Worm (Caenorhabditis elegans) whole organism, late embryonic: ENCODE measurements around the gene dsb-1.

Source experiments
- C08G9.2 ChIP-seq: sonication (generic microtip); optimal IDR thresholded peaks from 2 replicates; lab custom pipeline; 2016; ENCODE audit warnings: mild to moderate bottlenecking, missing genetic modification characterization, moderate library complexity, missing compliant biosample characterization
- K09A11.1 ChIP-seq: sonication (generic microtip); optimal IDR thresholded peaks from 2 replicates; lab custom pipeline; 2017; ENCODE audit warnings: antibody characterized with exemption, mild to moderate bottlenecking, missing genetic modification characterization, missing compliant biosample characterization; ENCODE audit not compliant: insufficient read depth
- ahr-1 ChIP-seq: sonication (generic microtip); optimal IDR thresholded peaks from 2 replicates; lab custom pipeline; 2016; ENCODE audit warnings: missing genetic modification characterization, missing compliant biosample characterization
- ceh-14 ChIP-seq: sonication (generic microtip); optimal IDR thresholded peaks from 2 replicates; lab custom pipeline; 2016; ENCODE audit warnings: missing genotype, missing genetic modification characterization, missing compliant biosample characterization
- ceh-18 ChIP-seq: sonication (generic microtip); optimal IDR thresholded peaks from 2 replicates; lab custom pipeline; 2016; ENCODE audit warnings: missing genetic modification characterization, missing compliant biosample characterization
- ceh-19 ChIP-seq: fragments of 200-800 bp; sonication (Bioruptor generic); optimal IDR thresholded peaks from 2 replicates; lab custom pipeline; 2018; ENCODE audit warnings: mild to moderate bottlenecking, missing genetic modification characterization, missing compliant biosample characterization
- ceh-2 ChIP-seq: sonication (generic microtip); optimal IDR thresholded peaks from 2 replicates; lab custom pipeline; 2016; ENCODE audit warnings: missing genotype, missing genetic modification characterization, missing compliant biosample characterization
- ceh-24 ChIP-seq: sonication (generic microtip); optimal IDR thresholded peaks from 2 replicates; lab custom pipeline; 2016; ENCODE audit warnings: mild to moderate bottlenecking, missing genetic modification characterization, missing compliant biosample characterization
- che-1 ChIP-seq: sonication (generic microtip); optimal IDR thresholded peaks from 2 replicates; lab custom pipeline; 2016; ENCODE audit warnings: mild to moderate bottlenecking, missing genetic modification characterization, missing compliant biosample characterization
- dve-1 ChIP-seq: sonication (generic microtip); optimal IDR thresholded peaks from 2 replicates; lab custom pipeline; 2017; ENCODE audit warnings: antibody characterized with exemption, mild to moderate bottlenecking, missing genetic modification characterization, missing compliant biosample characterization
- elt-4 ChIP-seq: sonication (generic microtip); optimal IDR thresholded peaks from 2 replicates; lab custom pipeline; 2016; ENCODE audit warnings: missing genetic modification characterization, missing compliant biosample characterization
- ets-4 ChIP-seq: sonication (generic microtip); optimal IDR thresholded peaks from 2 replicates; lab custom pipeline; 2016; ENCODE audit warnings: missing genetic modification characterization, missing compliant biosample characterization
- eyg-1 ChIP-seq: sonication (generic microtip); optimal IDR thresholded peaks from 2 replicates; lab custom pipeline; 2016; ENCODE audit warnings: missing genotype, missing genetic modification characterization, missing compliant biosample characterization
- fax-1 ChIP-seq: sonication (generic microtip); optimal IDR thresholded peaks from 2 replicates; lab custom pipeline; 2016; ENCODE audit warnings: missing genotype, missing genetic modification characterization, missing compliant biosample characterization
- fkh-10 ChIP-seq: fragments of 150-350 bp; optimal IDR thresholded peaks from 2 replicates; lab custom pipeline; 2014; ENCODE audit warnings: missing biosample characterization, missing genetic modification reagents, missing genetic modification characterization
- fkh-6 ChIP-seq: sonication (generic microtip); optimal IDR thresholded peaks from 2 replicates; lab custom pipeline; 2016; ENCODE audit warnings: missing genetic modification characterization, missing compliant biosample characterization
- hlh-13 ChIP-seq: fragments of 200-800 bp; sonication (Bioruptor generic); optimal IDR thresholded peaks from 2 replicates; lab custom pipeline; 2018; ENCODE audit warnings: mild to moderate bottlenecking, missing genetic modification characterization, missing compliant biosample characterization
- hlh-15 ChIP-seq: sonication (generic microtip); optimal IDR thresholded peaks from 2 replicates; lab custom pipeline; 2016; ENCODE audit warnings: missing genetic modification characterization, missing compliant biosample characterization
- hlh-30 ChIP-seq: sonication (generic microtip); optimal IDR thresholded peaks from 2 replicates; lab custom pipeline; 2017; ENCODE audit warnings: antibody characterized with exemption, missing genetic modification characterization, missing compliant biosample characterization; ENCODE audit not compliant: insufficient read depth
- hlh-8 ChIP-seq: sonication (generic microtip); optimal IDR thresholded peaks from 2 replicates; lab custom pipeline; 2016; ENCODE audit warnings: missing genotype, missing genetic modification characterization, missing compliant biosample characterization
- lim-6 ChIP-seq: sonication (generic microtip); optimal IDR thresholded peaks from 2 replicates; lab custom pipeline; 2016; ENCODE audit warnings: missing genetic modification characterization, missing compliant biosample characterization
- lin-11 ChIP-seq: fragments of 200-800 bp; sonication (Bioruptor generic); optimal IDR thresholded peaks from 2 replicates; lab custom pipeline; 2018; ENCODE audit warnings: mild to moderate bottlenecking, missing genetic modification characterization, missing compliant biosample characterization
- mec-3 ChIP-seq: sonication (generic microtip); optimal IDR thresholded peaks from 2 replicates; lab custom pipeline; 2016; ENCODE audit warnings: borderline replicate concordance, missing genetic modification characterization, missing compliant biosample characterization
- nfya-1 ChIP-seq: sonication (generic microtip); optimal IDR thresholded peaks from 2 replicates; lab custom pipeline; 2017; ENCODE audit warnings: missing genetic modification characterization, mild to moderate bottlenecking, missing compliant biosample characterization, antibody characterized with exemption, moderate library complexity
- nhr-11 ChIP-seq: fragments of 150-350 bp; optimal IDR thresholded peaks from 2 replicates; lab custom pipeline; 2014; ENCODE audit warnings: missing biosample characterization, missing genetic modification characterization
- nhr-232 ChIP-seq: sonication (generic microtip); optimal IDR thresholded peaks from 2 replicates; lab custom pipeline; 2016; ENCODE audit warnings: missing genetic modification characterization, missing compliant biosample characterization
- odd-2 ChIP-seq: sonication (generic microtip); optimal IDR thresholded peaks from 2 replicates; lab custom pipeline; 2017; ENCODE audit warnings: antibody characterized with exemption, mild to moderate bottlenecking, missing genetic modification characterization, missing compliant biosample characterization
- pha-2 ChIP-seq: sonication (generic microtip); optimal IDR thresholded peaks from 2 replicates; lab custom pipeline; 2017; ENCODE audit warnings: mild to moderate bottlenecking, missing genetic modification characterization, missing compliant biosample characterization
- pqm-1 ChIP-seq: sonication (generic microtip); optimal IDR thresholded peaks from 2 replicates; lab custom pipeline; 2016; ENCODE audit warnings: missing genetic modification characterization, missing compliant biosample characterization
- pros-1 ChIP-seq: fragments of 150-350 bp; optimal IDR thresholded peaks from 2 replicates; lab custom pipeline; 2014; ENCODE audit warnings: missing biosample characterization, missing genetic modification reagents, missing genetic modification characterization
- rnt-1 ChIP-seq: sonication (generic microtip); optimal IDR thresholded peaks from 2 replicates; lab custom pipeline; 2016; ENCODE audit warnings: missing genetic modification characterization, missing compliant biosample characterization
- sdc-2 ChIP-seq: sonication (generic microtip); optimal IDR thresholded peaks from 2 replicates; lab custom pipeline; 2016; ENCODE audit warnings: missing genotype, missing genetic modification characterization, missing compliant biosample characterization
- sox-2 ChIP-seq: fragments of 200-800 bp; sonication (Bioruptor generic); IDR thresholded peaks from 2 replicates; pipeline ENCODE4 v1.3.6; 2022; ENCODE audit warnings: missing genetic modification reagents, missing genetic modification characterization, missing compliant biosample characterization
- sox-4 ChIP-seq: sonication (generic microtip); optimal IDR thresholded peaks from 2 replicates; lab custom pipeline; 2017; ENCODE audit warnings: mild to moderate bottlenecking, missing genetic modification characterization, inconsistent platforms, missing compliant biosample characterization
- tbx-2 ChIP-seq: sonication (generic microtip); optimal IDR thresholded peaks from 2 replicates; lab custom pipeline; 2016; ENCODE audit warnings: missing genetic modification characterization, missing compliant biosample characterization
- tbx-7 ChIP-seq: sonication (generic microtip); optimal IDR thresholded peaks from 2 replicates; lab custom pipeline; 2016; ENCODE audit warnings: missing genotype, missing genetic modification characterization, missing compliant biosample characterization
- ttx-3 ChIP-seq: sonication (generic microtip); optimal IDR thresholded peaks from 2 replicates; lab custom pipeline; 2016; ENCODE audit warnings: missing genetic modification reagents, missing genetic modification characterization, missing compliant biosample characterization
- unc-3 ChIP-seq, 2 experiments: fragments of 200-800 bp in 1 of 2; sonication (Bioruptor generic) in 1 of 2; sonication (generic microtip) in 1 of 2; conservative IDR thresholded peaks in 1 of 2; optimal IDR thresholded peaks in 1 of 2; 2 replicates each; pipeline versions ENCODE4 v1.3.6 to Lab custom; 2016 to 2022; ENCODE audit warnings: missing compliant biosample characterization in 2 of 2, missing genetic modification characterization in 2 of 2, missing genetic modification reagents in 1 of 2
- unc-55 ChIP-seq: sonication (generic microtip); optimal IDR thresholded peaks from 2 replicates; lab custom pipeline; 2017; ENCODE audit warnings: missing biosample characterization, missing genetic modification reagents, missing genetic modification characterization
- unc-86 ChIP-seq: sonication (generic microtip); optimal IDR thresholded peaks from 2 replicates; lab custom pipeline; 2016; ENCODE audit warnings: missing genetic modification characterization, missing compliant biosample characterization
- ztf-16 ChIP-seq: sonication (generic microtip); optimal IDR thresholded peaks from 2 replicates; lab custom pipeline; 2017; ENCODE audit warnings: missing genetic modification characterization, missing compliant biosample characterization

Gene dsb-1

DNA sequence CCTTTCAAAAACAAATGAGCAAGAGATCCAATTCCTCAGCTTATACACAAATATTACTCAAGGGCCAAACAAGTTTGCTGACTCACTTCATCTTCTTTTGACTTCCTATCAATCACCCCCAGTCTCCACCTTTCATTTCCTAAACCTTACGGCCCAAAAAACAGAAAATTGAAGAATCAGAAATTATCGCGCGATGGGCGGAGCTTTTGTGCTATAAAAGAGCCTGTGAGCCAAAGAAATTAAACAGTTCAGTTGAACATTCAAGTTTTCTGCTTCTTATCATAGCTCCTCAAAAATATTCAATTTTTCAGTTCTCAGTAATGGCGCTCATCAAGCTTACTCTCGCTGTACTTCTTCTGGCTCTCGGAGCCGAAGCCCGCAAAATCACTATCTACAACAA is 28.9 kb upstream of the dsb-1 start, which contains the start of gene thn-1:
Gene thn-1 (plus strand): TSS at position 301 of the 400 bp plus-strand sequence.
- no peak for TF ChIP-seq hlh-30 (tag; lab: Kevin White, UChicago)
- TF ChIP-seq ceh-24 (tag; lab: Kevin White, UChicago), result no peak
- no peak for TF ChIP-seq K09A11.1 (tag; lab: Kevin White, UChicago)
- no peak for TF ChIP-seq mec-3 (tag; lab: Kevin White, UChicago)

DNA sequence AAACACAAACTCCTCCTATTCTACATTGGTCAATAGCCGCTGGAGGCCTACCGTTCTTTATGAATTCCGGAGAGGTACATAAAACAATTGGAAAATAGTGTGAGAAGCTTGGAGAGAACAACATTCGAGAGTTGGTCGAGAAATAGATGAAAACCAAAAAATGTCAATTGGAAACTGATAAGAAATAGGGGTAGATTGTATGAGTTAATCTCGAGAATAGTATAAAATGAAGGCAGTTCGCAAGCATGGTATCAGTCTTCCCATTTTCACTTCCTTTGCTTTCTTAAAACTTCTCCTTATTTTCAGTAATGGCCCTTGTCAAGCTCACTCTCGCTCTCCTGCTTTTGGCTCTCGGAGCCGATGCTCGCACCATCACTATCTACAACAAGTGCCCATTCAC is 25.9 kb upstream of the dsb-1 start, which contains the start of gene thn-2:
Gene thn-2 (plus strand): TSS at position 307 of the 400 bp plus-strand sequence.
- no peak for TF ChIP-seq hlh-8 (tag; lab: Kevin White, UChicago)
- no peak for TF ChIP-seq sox-4
- no peak for TF ChIP-seq elt-4
- no peak for TF ChIP-seq pha-2 (tag; lab: Kevin White, UChicago)
- no peak for TF ChIP-seq dve-1 (tag; lab: Kevin White, UChicago)
- no peak for TF ChIP-seq ceh-19 (GFP tag; lab: Kevin White, UChicago)
- TF ChIP-seq pqm-1 (tag; lab: Kevin White, UChicago), result no peak
- no peak for TF ChIP-seq lim-6 (tag; lab: Kevin White, UChicago)
- no peak for TF ChIP-seq odd-2 (tag; lab: Kevin White, UChicago)
- TF ChIP-seq fax-1 (tag; lab: Kevin White, UChicago), result no peak
- TF ChIP-seq nhr-232, result no peak
- no peak for TF ChIP-seq ttx-3
- no peak for TF ChIP-seq ztf-16
- no peak for TF ChIP-seq ceh-18 (tag; lab: Kevin White, UChicago)
- no peak for TF ChIP-seq fkh-6 (tag; lab: Kevin White, UChicago)
- TF ChIP-seq K09A11.1 (tag; lab: Kevin White, UChicago), result no peak
- no peak for TF ChIP-seq ceh-14 (tag; lab: Kevin White, UChicago)
- no peak for TF ChIP-seq eyg-1 (tag; lab: Kevin White, UChicago)
- no peak for TF ChIP-seq lin-11 (tag; lab: Kevin White, UChicago)

DNA sequence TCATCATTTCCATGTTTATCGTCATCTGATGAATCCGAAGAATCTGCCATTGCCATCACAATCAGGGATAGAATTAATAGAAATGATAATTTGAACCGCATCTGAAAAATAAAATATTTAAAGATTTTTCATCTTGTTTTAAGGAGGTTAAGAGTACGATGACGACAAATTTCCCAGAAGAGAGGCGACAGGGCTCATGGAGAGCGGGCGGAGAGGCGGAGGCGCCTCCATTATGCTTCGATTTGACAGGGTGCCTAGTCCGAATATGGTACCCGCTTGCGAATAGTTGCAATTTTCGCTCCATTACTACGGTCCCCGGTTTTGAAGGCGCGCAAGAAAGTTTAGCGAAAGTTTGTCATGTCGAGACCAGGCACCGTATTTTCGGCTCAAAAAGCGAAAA is 23.7 kb upstream of the dsb-1 start, which contains the start of gene F28D1.6:
Gene F28D1.6 (minus strand): TSS at position 101 of the 400 bp plus-strand sequence.
- no peak for TF ChIP-seq eyg-1 (tag; lab: Kevin White, UChicago)
- no peak for TF ChIP-seq che-1 (tag; lab: Kevin White, UChicago)
- no peak for TF ChIP-seq nhr-11 (tag; lab: Kevin White, UChicago)

DNA sequence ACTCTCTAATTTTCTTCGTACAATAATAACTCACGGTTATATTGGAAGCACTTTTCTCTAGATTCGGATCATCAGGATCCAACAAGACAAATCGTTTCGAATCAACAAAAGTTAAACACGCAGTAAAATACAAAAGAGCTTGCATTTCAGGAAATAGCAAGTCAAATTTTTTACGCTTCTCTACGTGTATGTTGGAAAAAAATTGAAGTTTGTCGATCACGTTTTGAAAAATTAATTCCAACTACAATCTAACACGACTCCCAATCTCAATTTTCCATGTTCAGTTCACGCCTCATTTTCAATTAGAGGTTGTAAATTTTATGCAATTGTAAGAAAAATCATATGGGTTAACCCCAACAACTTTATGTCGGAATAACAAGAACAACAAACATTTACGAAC is 18.8 kb upstream of the dsb-1 start, which contains the start of gene spe-45:
Gene spe-45 (minus strand): TSS at position 145 of the 400 bp plus-strand sequence.
- no peak for TF ChIP-seq pqm-1 (tag; lab: Kevin White, UChicago)
- TF ChIP-seq unc-55 (GFP tag; lab: Kevin White, UChicago), result no peak
- TF ChIP-seq ceh-18 (tag; lab: Kevin White, UChicago), result no peak
- no peak for TF ChIP-seq sdc-2 (tag; lab: Kevin White, UChicago)
- TF ChIP-seq che-1 (tag; lab: Kevin White, UChicago), result no peak
- no peak for TF ChIP-seq odd-2 (tag; lab: Kevin White, UChicago)
- no peak for TF ChIP-seq pros-1
- TF ChIP-seq sox-2 (GFP tag; lab: Robert Waterston, UW), result no peak
- no peak for TF ChIP-seq ztf-16
- TF ChIP-seq C08G9.2 (tag; lab: Kevin White, UChicago), result no peak
- no peak for TF ChIP-seq tbx-7 (tag; lab: Kevin White, UChicago)
- TF ChIP-seq ets-4 (tag; lab: Kevin White, UChicago), result no peak
- TF ChIP-seq, all 69 proteins: peak for 0

DNA sequence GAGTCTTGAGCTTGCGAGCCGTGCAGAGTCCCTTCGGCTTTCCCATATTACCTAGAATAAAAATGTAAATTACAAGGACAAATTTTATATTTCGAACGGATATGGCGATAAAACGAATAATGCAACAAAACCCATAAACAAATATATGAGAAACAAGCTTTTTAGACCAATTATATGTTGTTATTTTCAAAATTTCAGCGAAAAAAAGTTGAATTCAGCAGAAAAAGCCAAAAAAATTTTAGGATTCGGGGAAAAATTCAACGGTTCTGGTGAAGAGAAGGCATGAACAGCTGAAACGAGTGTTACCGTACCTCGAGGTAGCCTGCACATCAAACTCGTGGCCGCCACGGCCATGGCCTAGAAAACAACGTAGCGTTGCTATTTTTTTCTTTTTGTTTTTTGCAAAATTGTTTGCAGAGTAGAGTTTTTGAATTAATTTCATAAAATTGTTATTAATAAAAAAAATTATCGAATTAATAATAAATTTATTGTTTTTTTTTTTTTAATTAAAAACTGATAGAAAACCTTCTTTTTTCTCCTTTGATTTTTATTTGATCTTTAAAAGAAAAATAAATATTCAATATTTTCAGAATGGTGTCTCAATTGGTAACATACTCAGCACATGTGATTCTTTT is 17.6 kb upstream of the dsb-1 start, which contains the start of the genes rps-23 and dpm-3:
Gene rps-23 (minus strand): TSS at position 51 of the 635 bp plus-strand sequence.
Gene dpm-3 (plus strand): TSS at position 585 of the 635 bp plus-strand sequence.
- TF ChIP-seq eyg-1 (tag; lab: Kevin White, UChicago) (peak; percentile 19), rnt-1 (tag; lab: Kevin White, UChicago) (peak; percentile 82), hlh-15 (tag; lab: Kevin White, UChicago) (no peak), hlh-8 (tag; lab: Kevin White, UChicago) (peak; percentile 75), hlh-13 (peak; percentile 57), ceh-14 (tag; lab: Kevin White, UChicago) (peak; percentile 35), tbx-2 (tag; lab: Kevin White, UChicago) (peak; percentile 93), unc-3 (GFP tag; conservative IDR thresholded peaks at IDR 0.05; lab: Robert Waterston, UW) (0 out of 2 replicates have a peak, but pooled peaks have one; percentile 22), unc-3 (tag; optimal IDR thresholded peaks at IDR 0.05; lab: Kevin White, UChicago) (no peak), C08G9.2 (tag; lab: Kevin White, UChicago) (peak; percentile 92), ceh-2 (tag; lab: Kevin White, UChicago) (peak; percentile 90), sox-4 (no peak), odd-2 (tag; lab: Kevin White, UChicago) (no peak), fkh-10 (GFP tag; lab: Kevin White, UChicago) (no peak), fax-1 (tag; lab: Kevin White, UChicago) (peak; percentile 76), unc-86 (tag; lab: Kevin White, UChicago) (peak; percentile 48), ahr-1 (no peak), nfya-1 (peak; percentile 90), mec-3 (tag; lab: Kevin White, UChicago) (no peak)
